Fruit fly (Drosophila melanogaster): Measurements from ENCODE around the gene CG9004.
A peak's percentile ranks its signal among the peaks of the same experiment; 100 is the strongest.

The CG9004 gene

DNA sequence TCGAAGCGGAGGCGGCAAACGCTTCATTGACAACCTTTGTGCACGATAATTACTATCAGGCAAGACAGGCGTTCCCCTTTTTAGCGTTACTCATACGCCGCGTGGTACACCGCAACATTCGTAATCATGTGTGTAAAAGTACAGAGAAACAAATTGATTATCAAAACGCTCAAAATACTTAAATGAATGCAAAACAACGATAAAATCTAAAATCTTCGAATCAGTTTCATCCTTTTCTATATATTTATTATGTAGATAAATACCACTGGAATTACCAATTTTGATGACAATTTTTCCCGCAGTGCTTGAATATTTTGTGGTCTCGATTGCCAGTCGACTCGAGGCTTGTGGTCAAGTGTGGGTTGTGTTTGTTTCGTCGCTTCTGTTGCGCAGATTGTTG, 37.3 kb downstream of the CG9004 start (continued):
- TF ChIP-seq CG10669 (GFP tag; optimal IDR thresholded peaks at IDR 0.05), result peak; percentile 31
- peak; percentile 9 for TF ChIP-seq Sox102F (GFP tag; optimal IDR thresholded peaks at IDR 0.05)
- peak in 1 of 2 experiments; percentile 7 for TF ChIP-seq ss (GFP tag; optimal IDR thresholded peaks at IDR 0.05)
- peak; percentile 23 for TF ChIP-seq CG11902 (GFP tag; optimal IDR thresholded peaks at IDR 0.05)
- peak; percentile 7 for TF ChIP-seq CG3032 (tag; optimal IDR thresholded peaks at IDR 0.05)
- TF ChIP-seq CG3919 (GFP tag; optimal IDR thresholded peaks at IDR 0.05), result peak; percentile 62
- TF ChIP-seq CG4318 (GFP tag; optimal IDR thresholded peaks at IDR 0.05), result peak; percentile 12

DNA sequence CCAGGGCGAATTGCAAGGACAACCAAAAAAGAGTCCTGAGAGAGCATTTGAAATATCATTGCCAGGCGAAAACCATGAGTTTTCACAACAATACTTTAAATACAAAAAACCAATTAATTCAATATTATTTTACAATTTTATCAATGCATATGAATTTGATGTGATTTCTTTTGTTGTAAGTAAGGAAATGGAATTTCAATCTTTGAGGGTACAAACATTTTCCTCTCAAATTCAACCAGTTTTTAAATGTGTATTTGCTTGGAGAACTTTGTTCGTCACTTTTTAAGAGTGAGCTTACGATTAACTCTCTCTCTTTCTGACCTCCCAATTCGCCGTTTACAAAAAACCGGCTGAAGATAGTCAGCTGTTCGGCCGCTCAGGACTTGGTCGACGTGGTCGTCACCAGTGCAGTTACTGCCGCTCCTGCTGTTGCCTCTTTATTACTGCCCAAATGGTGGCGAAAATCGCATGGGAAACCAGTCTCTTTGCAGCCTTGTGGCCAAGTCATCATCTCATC, 38.1 kb downstream of the CG9004 start:
- TF ChIP-seq CG11762 (GFP tag; optimal IDR thresholded peaks at IDR 0.05; ENCODE audit: insufficient read depth) (peak; percentile 55), CG11902 (GFP tag; optimal IDR thresholded peaks at IDR 0.05) (no peak), CG6163 (GFP tag; IDR thresholded peaks at IDR 0.05) (peak; percentile 75), dac (GFP tag; optimal IDR thresholded peaks at IDR 0.05) (no peak), CG10631 (GFP tag; optimal IDR thresholded peaks at IDR 0.05) (peak; percentile 56), fd59A (GFP tag; optimal IDR thresholded peaks at IDR 0.05) (peak; percentile 21), CG8632 (GFP tag; optimal IDR thresholded peaks at IDR 0.05) (peak; percentile 64), fkh (GFP tag; optimal IDR thresholded peaks at IDR 0.05) (no peak), Ets21C (GFP tag; optimal IDR thresholded peaks at IDR 0.05) (no peak), Sox102F (GFP tag; optimal IDR thresholded peaks at IDR 0.05) (peak; percentile 55), ss (GFP tag; optimal IDR thresholded peaks at IDR 0.05) (peak; percentile 33 to 49), CG10669 (GFP tag; optimal IDR thresholded peaks at IDR 0.05) (peak; percentile 62), Lpt (GFP tag; optimal IDR thresholded peaks at IDR 0.05) (peak; percentile 11), acj6 (GFP tag; optimal IDR thresholded peaks at IDR 0.05) (peak; percentile 61), topi (GFP tag; optimal IDR thresholded peaks at IDR 0.05) (peak; percentile 64), CG15336 (GFP tag; IDR thresholded peaks at IDR 0.05) (peak; percentile 76), cyc (GFP tag; optimal IDR thresholded peaks at IDR 0.05) (peak; percentile 56), Blimp-1 (GFP tag; optimal IDR thresholded peaks at IDR 0.05) (no peak), CG8119 (GFP tag; IDR thresholded peaks at IDR 0.05) (peak; percentile 65; the same call in 2 of the 3 replicates), salr (GFP tag; optimal IDR thresholded peaks at IDR 0.05) (peak in 1 of 2 experiments; percentile 56), Eip93F (GFP tag; optimal IDR thresholded peaks at IDR 0.05) (peak; percentile 10), esn (GFP tag; optimal IDR thresholded peaks at IDR 0.05) (peak; percentile 70), CG34406 (GFP tag; optimal IDR thresholded peaks at IDR 0.05) (peak; percentile 58), Hr4 (GFP tag; optimal IDR thresholded peaks at IDR 0.05) (peak; percentile 63), CG6854 (GFP tag; optimal IDR thresholded peaks at IDR 0.05) (no peak), Ets96B (tag; optimal IDR thresholded peaks at IDR 0.05) (peak; percentile 72), Hr38 (GFP tag; optimal IDR thresholded peaks at IDR 0.05) (no peak), achi (GFP tag; optimal IDR thresholded peaks at IDR 0.05) (peak; percentile 60), vri (GFP tag; optimal IDR thresholded peaks at IDR 0.05) (peak; percentile 28), CG8319 (GFP tag; optimal IDR thresholded peaks at IDR 0.05) (no peak), CG6792 (GFP tag; optimal IDR thresholded peaks at IDR 0.05) (peak; percentile 35), dsx (GFP tag; optimal IDR thresholded peaks at IDR 0.05; ENCODE audit: poor library complexity, severe bottlenecking) (peak; percentile 69), CG32006 (GFP tag; optimal IDR thresholded peaks at IDR 0.05) (peak; percentile 64), Eip75B (GFP tag; optimal IDR thresholded peaks at IDR 0.05) (peak; percentile 64), CG7368 (GFP tag; optimal IDR thresholded peaks at IDR 0.05) (peak; percentile 6), CG3919 (GFP tag; optimal IDR thresholded peaks at IDR 0.05) (peak; percentile 73), pdm3 (GFP tag; optimal IDR thresholded peaks at IDR 0.05) (peak; percentile 59), CG6808 (GFP tag; optimal IDR thresholded peaks at IDR 0.05) (peak; percentile 25), fd85E (GFP tag; optimal IDR thresholded peaks at IDR 0.05) (no peak), CG16779 (tag; optimal IDR thresholded peaks at IDR 0.05) (peak; percentile 44), eg (GFP tag; IDR thresholded peaks at IDR 0.05) (peak; percentile 77), svp (GFP tag) (peak; percentile 85), Smox (GFP tag; optimal IDR thresholded peaks at IDR 0.05) (peak; percentile 72), CG9139 (GFP tag; optimal IDR thresholded peaks at IDR 0.05) (peak; percentile 25), Met (GFP tag; optimal IDR thresholded peaks at IDR 0.05) (peak; percentile 76), CG6276 (GFP tag; optimal IDR thresholded peaks at IDR 0.05) (peak; percentile 17)

Data from whole organism, prepupa.